Worm (Caenorhabditis elegans) whole organism, L4 larva: ENCODE measurements around the gene F52D2.5.
A peak's percentile ranks its signal among the peaks of the same experiment; 100 is the strongest.

Experiments
- F37D6.2 ChIP-seq: sonication (generic microtip); optimal IDR thresholded peaks from 2 replicates; lab custom pipeline; 2016; ENCODE audit warnings: mild to moderate bottlenecking, missing genetic modification characterization, missing compliant biosample characterization
- F44E2.7 ChIP-seq: fragments of 200-800 bp; sonication (Bioruptor generic); IDR thresholded peaks from 2 replicates; pipeline ENCODE4 v2.1.2; 2022; ENCODE audit warnings: missing genetic modification characterization, missing compliant biosample characterization
- Y5F2A.4 ChIP-seq: fragments of 200-800 bp; sonication (Bioruptor generic); optimal IDR thresholded peaks from 2 replicates; lab custom pipeline; 2018; ENCODE audit warnings: mild to moderate bottlenecking, missing genetic modification characterization, missing compliant biosample characterization
- ZK337.2 ChIP-seq: fragments of 200-800 bp; sonication (Bioruptor generic); IDR thresholded peaks from 2 replicates; pipeline ENCODE4 v1.3.6; 2022; ENCODE audit warnings: missing genetic modification reagents, missing genetic modification characterization, missing compliant biosample characterization
- aha-1 ChIP-seq: fragments of 150-350 bp; peaks from one replicate; lab custom pipeline; 2014; ENCODE audit warnings: missing biosample characterization, missing genetic modification characterization
- ama-1 ChIP-seq: fragments of 150-350 bp; optimal IDR thresholded peaks from 2 replicates; lab custom pipeline; 2014; ENCODE audit warnings: inconsistent platforms, mixed read lengths
- ceh-82 ChIP-seq: sonication (generic microtip); optimal IDR thresholded peaks from 2 replicates; lab custom pipeline; 2017; ENCODE audit warnings: missing biosample characterization, missing genetic modification characterization
- ctbp-1 ChIP-seq: fragments of 200-800 bp; sonication (Bioruptor generic); IDR thresholded peaks from 2 replicates; pipeline ENCODE4 v1.3.6; 2022; ENCODE audit warnings: missing genetic modification reagents, missing genetic modification characterization, missing compliant biosample characterization
- daf-19 ChIP-seq: fragments of 200-800 bp; sonication (Bioruptor generic); conservative IDR thresholded peaks from 2 replicates; pipeline ENCODE4 v1.3.6; 2022; ENCODE audit warnings: missing genetic modification characterization, missing compliant biosample characterization
- dmd-9 ChIP-seq: fragments of 200-800 bp; sonication (Bioruptor generic); IDR thresholded peaks from 2 replicates; pipeline ENCODE4 v1.3.6; 2022; ENCODE audit warnings: missing genetic modification reagents, missing genetic modification characterization, missing compliant biosample characterization
- dpl-1 ChIP-seq: fragments of 150-350 bp; optimal IDR thresholded peaks from 2 replicates; lab custom pipeline; 2014; ENCODE audit warnings: missing biosample characterization, missing genetic modification reagents, missing genetic modification characterization
- duxl-1 ChIP-seq: sonication (generic microtip); optimal IDR thresholded peaks from 2 replicates; lab custom pipeline; 2016; ENCODE audit warnings: mild to moderate bottlenecking, missing genetic modification characterization, moderate library complexity, missing compliant biosample characterization; ENCODE audit not compliant: poor library complexity
- fos-1 ChIP-seq: fragments of 150-350 bp; optimal IDR thresholded peaks from 2 replicates; lab custom pipeline; 2014; ENCODE audit warnings: missing biosample characterization, missing genetic modification characterization
- hlh-11 ChIP-seq: fragments of 200-800 bp; sonication (Bioruptor generic); optimal IDR thresholded peaks from 2 replicates; lab custom pipeline; 2018; ENCODE audit warnings: mild to moderate bottlenecking, missing genetic modification characterization, missing compliant biosample characterization
- hlh-30 ChIP-seq: sonication (generic microtip); optimal IDR thresholded peaks from 2 replicates; lab custom pipeline; 2017; ENCODE audit warnings: antibody characterized with exemption, mild to moderate bottlenecking, missing genetic modification characterization, missing compliant biosample characterization; ENCODE audit not compliant: insufficient read depth
- lin-13 ChIP-seq: fragments of 150-350 bp; optimal IDR thresholded peaks from 2 replicates; lab custom pipeline; 2014; ENCODE audit warnings: missing biosample characterization, missing genetic modification reagents, missing genetic modification characterization
- madf-5 ChIP-seq, 2 experiments: fragments of 200-800 bp; sonication (Bioruptor generic); IDR thresholded peaks; 2 replicates each; pipeline ENCODE4 v1.3.6; 2022; ENCODE audit warnings: missing compliant biosample characterization in 2 of 2, missing genetic modification characterization in 2 of 2
- nhr-111 ChIP-seq: fragments of 200-800 bp; sonication (Bioruptor generic); optimal IDR thresholded peaks from 2 replicates; lab custom pipeline; 2018; ENCODE audit warnings: mild to moderate bottlenecking, missing genetic modification characterization, missing compliant biosample characterization
- nhr-237 ChIP-seq: sonication (generic microtip); optimal IDR thresholded peaks from 2 replicates; lab custom pipeline; 2017; ENCODE audit warnings: missing biosample characterization, missing genetic modification characterization
- nhr-25 ChIP-seq: sonication (generic microtip); optimal IDR thresholded peaks from 2 replicates; lab custom pipeline; 2017; ENCODE audit warnings: missing genetic modification characterization, mild to moderate bottlenecking, missing compliant biosample characterization, antibody characterized with exemption, moderate library complexity, borderline replicate concordance; ENCODE audit not compliant: insufficient read depth
- nhr-41 ChIP-seq: fragments of 200-800 bp; sonication (Bioruptor generic); IDR thresholded peaks from 2 replicates; pipeline ENCODE4 v1.3.6; 2022; ENCODE audit warnings: missing genetic modification reagents, missing genetic modification characterization, missing compliant biosample characterization
- nhr-42 ChIP-seq: fragments of 200-800 bp; sonication (Bioruptor generic); IDR thresholded peaks from 2 replicates; pipeline ENCODE4 v1.3.6; 2022; ENCODE audit warnings: missing genetic modification characterization, missing compliant biosample characterization
- nhr-48 ChIP-seq: sonication (generic microtip); optimal IDR thresholded peaks from 2 replicates; lab custom pipeline; 2016; ENCODE audit warnings: mild to moderate bottlenecking, missing genetic modification characterization, missing compliant biosample characterization
- nhr-77 ChIP-seq: fragments of 150-350 bp; optimal IDR thresholded peaks from 2 replicates; lab custom pipeline; 2014; ENCODE audit warnings: missing biosample characterization, missing genetic modification characterization
- saeg-2 ChIP-seq: fragments of 200-800 bp; sonication (Bioruptor generic); IDR thresholded peaks from 2 replicates; pipeline ENCODE4 v1.3.6; 2022; ENCODE audit warnings: missing genetic modification reagents, missing genetic modification characterization, missing compliant biosample characterization
- sdz-12 ChIP-seq: fragments of 200-800 bp; sonication (Bioruptor generic); optimal IDR thresholded peaks from 2 replicates; lab custom pipeline; 2018; ENCODE audit warnings: mild to moderate bottlenecking, missing genetic modification characterization, missing compliant biosample characterization
- snpc-4 ChIP-seq: fragments of 150-350 bp; optimal IDR thresholded peaks from 2 replicates; lab custom pipeline; 2014; ENCODE audit warnings: missing biosample characterization, missing genetic modification characterization
- unc-62 ChIP-seq, 3 experiments: fragments of 150-350 bp in 1 of 3; sonication (generic microtip); optimal IDR thresholded peaks in 2 of 3; peaks in 1 of 3; 1 replicate in 1 of 3; 2 replicates in 2 of 3; lab custom pipeline; 2014 to 2017; ENCODE audit warnings: missing biosample characterization in 3 of 3, missing genetic modification characterization in 3 of 3, missing genetic modification reagents in 3 of 3, missing genotype in 1 of 3
- zfp-3 ChIP-seq: fragments of 200-800 bp; sonication (Bioruptor generic); conservative IDR thresholded peaks from 2 replicates; pipeline ENCODE4 v1.3.6; 2022; ENCODE audit warnings: missing genetic modification reagents, missing genetic modification characterization, missing compliant biosample characterization
- ztf-11 ChIP-seq: fragments of 150-350 bp; optimal IDR thresholded peaks from 2 replicates; lab custom pipeline; 2014; ENCODE audit warnings: missing biosample characterization, missing genetic modification characterization

F52D2.5 gene

DNA sequence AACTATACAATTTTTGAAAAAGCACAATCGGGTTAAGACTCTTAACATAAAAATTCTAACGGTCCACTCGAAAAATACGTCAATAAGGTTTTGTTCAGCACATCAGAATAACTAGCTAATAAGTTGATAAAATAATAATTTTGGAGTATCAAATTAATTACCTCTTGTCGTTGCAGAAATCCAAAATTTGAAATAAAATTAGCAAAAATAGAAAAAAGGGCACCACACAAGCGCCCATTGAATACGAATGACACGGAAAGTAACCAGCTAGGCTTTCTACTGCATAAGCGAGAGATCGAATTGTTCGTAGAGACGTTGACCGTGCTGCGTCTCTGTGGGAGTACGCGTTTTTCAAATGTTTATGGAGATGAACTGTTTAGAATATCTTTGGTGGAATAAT, 15.5 kb downstream of the F52D2.5 start:
- TF ChIP-seq ctbp-1 (no peak), unc-62 (GFP tag; optimal IDR thresholded peaks at IDR 0.05 in 1 of 2; lab: Kevin White, UChicago) (peak in 1 of 2 experiments; percentile 90), unc-62 (tag; optimal IDR thresholded peaks at IDR 0.05; lab: Kevin White, UChicago) (no peak)

- TF ChIP-seq fos-1 (tag; lab: Kevin White, UChicago) (no peak), nhr-111 (GFP tag; lab: Kevin White, UChicago) (no peak), sdz-12 (GFP tag; lab: Kevin White, UChicago) (no peak), hlh-11 (no peak), Y5F2A.4 (GFP tag; lab: Kevin White, UChicago) (no peak), nhr-41 (no peak), ama-1 (no peak), snpc-4 (tag; lab: Kevin White, UChicago) (no peak), lin-13 (GFP tag; lab: Kevin White, UChicago) (no peak), nhr-77 (tag; lab: Kevin White, UChicago) (no peak), nhr-237 (no peak), nhr-25 (no peak), saeg-2 (GFP tag; lab: Robert Waterston, UW) (no peak), F37D6.2 (tag; lab: Kevin White, UChicago) (no peak), nhr-42 (GFP tag; lab: Robert Waterston, UW) (no peak), dpl-1 (GFP tag; lab: Kevin White, UChicago) (no peak), daf-19 (no peak), nhr-48 (no peak)
- TF ChIP-seq, all 104 proteins: peak for 0
Observed at ce11 chrX:1939887-1940286, 34.7 kb downstream of the F52D2.5 start, which contains the start of gene Y59E1A.4. Y59E1A.4 (minus strand) TSS chrX:1939987.

ce11 chrX:1939248-1939647, 35.4 kb downstream of the F52D2.5 start:
- TF ChIP-seq duxl-1 (tag; lab: Kevin White, UChicago) (peak; percentile 54), ceh-82 (no peak), dmd-9 (no peak), nhr-111 (GFP tag; lab: Kevin White, UChicago) (no peak), F44E2.7 (GFP tag; lab: Robert Waterston, UW) (no peak), lin-13 (GFP tag; lab: Kevin White, UChicago) (peak; percentile 1), hlh-30 (tag; lab: Kevin White, UChicago) (no peak)

- TF ChIP-seq aha-1 (peak; percentile 67), snpc-4 (tag; lab: Kevin White, UChicago) (no peak), unc-62 (GFP tag; optimal IDR thresholded peaks at IDR 0.05 in 1 of 2; lab: Kevin White, UChicago) (peak in 1 of 2 experiments; percentile 95), unc-62 (tag; optimal IDR thresholded peaks at IDR 0.05; lab: Kevin White, UChicago) (no peak), ZK337.2 (no peak), ztf-11 (tag; lab: Kevin White, UChicago) (no peak), daf-19 (no peak)
Observed at ce11 chrX:1935438-1935837, 39.2 kb downstream of the F52D2.5 start.

ce11 chrX:1924138-1924537, 50.5 kb downstream of the F52D2.5 start, which contains the start of gene ZC53.2:
ZC53.2 (minus strand) TSS chrX:1924238.
- TF ChIP-seq sdz-12 (GFP tag; lab: Kevin White, UChicago) (no peak), ztf-11 (tag; lab: Kevin White, UChicago) (no peak), madf-5 (GFP tag; IDR thresholded peaks at IDR 0.05; lab: Robert Waterston, UW) (no peak), ceh-82 (no peak), zfp-3 (GFP tag; lab: Robert Waterston, UW) (no peak)
